Worm (Caenorhabditis elegans) whole organism, late embryonic: Measurements from ENCODE around the gene T14B4.3.
A peak's percentile ranks its signal among the peaks of the same experiment; 100 is the strongest.

Experiments used
- C38D4.7 ChIP-seq: fragments of 200-800 bp; sonication (Bioruptor generic); optimal IDR thresholded peaks from 2 replicates; lab custom pipeline; 2018; ENCODE audit warnings: mild to moderate bottlenecking, missing genetic modification characterization, moderate library complexity, missing compliant biosample characterization
- Y22D7AL.16 ChIP-seq: sonication (generic microtip); optimal IDR thresholded peaks from 2 replicates; lab custom pipeline; 2016; ENCODE audit warnings: missing genetic modification characterization, missing compliant biosample characterization
- ahr-1 ChIP-seq: sonication (generic microtip); optimal IDR thresholded peaks from 2 replicates; lab custom pipeline; 2016; ENCODE audit warnings: missing genetic modification characterization, missing compliant biosample characterization
- ceh-18 ChIP-seq: sonication (generic microtip); optimal IDR thresholded peaks from 2 replicates; lab custom pipeline; 2016; ENCODE audit warnings: missing genetic modification characterization, missing compliant biosample characterization
- ceh-19 ChIP-seq: fragments of 200-800 bp; sonication (Bioruptor generic); optimal IDR thresholded peaks from 2 replicates; lab custom pipeline; 2018; ENCODE audit warnings: mild to moderate bottlenecking, missing genetic modification characterization, missing compliant biosample characterization
- ceh-2 ChIP-seq: sonication (generic microtip); optimal IDR thresholded peaks from 2 replicates; lab custom pipeline; 2016; ENCODE audit warnings: missing genotype, missing genetic modification characterization, missing compliant biosample characterization
- ceh-31 ChIP-seq: sonication (generic microtip); optimal IDR thresholded peaks from 2 replicates; lab custom pipeline; 2016; ENCODE audit warnings: missing genetic modification characterization, missing compliant biosample characterization
- ceh-34 ChIP-seq: sonication (generic microtip); optimal IDR thresholded peaks from 2 replicates; lab custom pipeline; 2016; ENCODE audit warnings: mild to moderate bottlenecking, missing genetic modification characterization, missing compliant biosample characterization
- ceh-48 ChIP-seq: sonication (generic microtip); optimal IDR thresholded peaks from 2 replicates; lab custom pipeline; 2016; ENCODE audit warnings: missing genetic modification characterization, inconsistent platforms, missing compliant biosample characterization
- che-1 ChIP-seq: sonication (generic microtip); optimal IDR thresholded peaks from 2 replicates; lab custom pipeline; 2016; ENCODE audit warnings: mild to moderate bottlenecking, missing genetic modification characterization, missing compliant biosample characterization
- fax-1 ChIP-seq: sonication (generic microtip); optimal IDR thresholded peaks from 2 replicates; lab custom pipeline; 2016; ENCODE audit warnings: missing genotype, missing genetic modification characterization, missing compliant biosample characterization
- fkh-6 ChIP-seq: sonication (generic microtip); optimal IDR thresholded peaks from 2 replicates; lab custom pipeline; 2016; ENCODE audit warnings: missing genetic modification characterization, missing compliant biosample characterization
- hlh-13 ChIP-seq: fragments of 200-800 bp; sonication (Bioruptor generic); optimal IDR thresholded peaks from 2 replicates; lab custom pipeline; 2018; ENCODE audit warnings: mild to moderate bottlenecking, missing genetic modification characterization, missing compliant biosample characterization
- madf-2 ChIP-seq: sonication (generic microtip); optimal IDR thresholded peaks from 2 replicates; lab custom pipeline; 2017; ENCODE audit warnings: missing genetic modification characterization, missing compliant biosample characterization
- nhr-232 ChIP-seq: sonication (generic microtip); optimal IDR thresholded peaks from 2 replicates; lab custom pipeline; 2016; ENCODE audit warnings: missing genetic modification characterization, missing compliant biosample characterization
- odd-2 ChIP-seq: sonication (generic microtip); optimal IDR thresholded peaks from 2 replicates; lab custom pipeline; 2017; ENCODE audit warnings: antibody characterized with exemption, mild to moderate bottlenecking, missing genetic modification characterization, missing compliant biosample characterization
- pax-1 ChIP-seq: fragments of 150-350 bp; optimal IDR thresholded peaks from 2 replicates; lab custom pipeline; 2014; ENCODE audit warnings: missing biosample characterization, missing genetic modification characterization
- pros-1 ChIP-seq: fragments of 150-350 bp; optimal IDR thresholded peaks from 2 replicates; lab custom pipeline; 2014; ENCODE audit warnings: missing biosample characterization, missing genetic modification reagents, missing genetic modification characterization
- rnt-1 ChIP-seq: sonication (generic microtip); optimal IDR thresholded peaks from 2 replicates; lab custom pipeline; 2016; ENCODE audit warnings: missing genetic modification characterization, missing compliant biosample characterization
- sox-2 ChIP-seq: fragments of 200-800 bp; sonication (Bioruptor generic); IDR thresholded peaks from 2 replicates; pipeline ENCODE4 v1.3.6; 2022; ENCODE audit warnings: missing genetic modification reagents, missing genetic modification characterization, missing compliant biosample characterization
- tbx-2 ChIP-seq: sonication (generic microtip); optimal IDR thresholded peaks from 2 replicates; lab custom pipeline; 2016; ENCODE audit warnings: missing genetic modification characterization, missing compliant biosample characterization

Gene T14B4.3

DNA sequence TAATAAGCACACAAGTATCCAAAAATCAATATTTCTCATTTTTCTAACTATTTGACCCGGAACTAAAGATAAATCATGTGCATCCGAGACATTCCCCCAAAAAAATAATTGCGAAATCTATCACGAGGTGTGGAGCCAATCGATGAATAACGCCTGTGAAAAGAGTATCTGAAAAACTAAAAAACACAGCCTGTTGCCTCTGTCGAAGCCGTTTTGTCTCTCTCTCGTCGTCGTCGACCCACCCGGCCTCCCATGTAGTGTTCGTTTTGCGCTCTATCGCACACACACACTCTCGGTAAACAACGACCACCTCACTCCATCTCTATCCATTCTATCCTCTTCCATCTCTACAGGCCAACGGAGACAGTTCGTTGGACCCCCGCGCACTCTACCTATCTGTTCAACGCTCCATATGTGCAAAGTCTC lies 48.0 kb downstream of the T14B4.3 start:
- no peak for TF ChIP-seq pros-1
- TF ChIP-seq ceh-31 (tag; lab: Kevin White, UChicago): peak; percentile 3
- TF ChIP-seq ahr-1 (tag; lab: Kevin White, UChicago): no peak
- no peak for TF ChIP-seq ceh-2
- no peak for TF ChIP-seq nhr-232 (tag; lab: Kevin White, UChicago)
- TF ChIP-seq ceh-48 (tag; lab: Kevin White, UChicago): peak; percentile 29
- peak; percentile 24 for TF ChIP-seq C38D4.7 (GFP tag; lab: Kevin White, UChicago)
- no peak for TF ChIP-seq sox-2 (GFP tag; lab: Robert Waterston, UW)
- TF ChIP-seq madf-2: peak; percentile 2
- TF ChIP-seq fkh-6 (tag; lab: Kevin White, UChicago): no peak
- TF ChIP-seq tbx-2 (tag; lab: Kevin White, UChicago): peak; percentile 32
- peak; percentile 36 for TF ChIP-seq ceh-34 (tag; lab: Kevin White, UChicago)
- TF ChIP-seq che-1: no peak
- TF ChIP-seq Y22D7AL.16 (tag; lab: Kevin White, UChicago): no peak

DNA sequence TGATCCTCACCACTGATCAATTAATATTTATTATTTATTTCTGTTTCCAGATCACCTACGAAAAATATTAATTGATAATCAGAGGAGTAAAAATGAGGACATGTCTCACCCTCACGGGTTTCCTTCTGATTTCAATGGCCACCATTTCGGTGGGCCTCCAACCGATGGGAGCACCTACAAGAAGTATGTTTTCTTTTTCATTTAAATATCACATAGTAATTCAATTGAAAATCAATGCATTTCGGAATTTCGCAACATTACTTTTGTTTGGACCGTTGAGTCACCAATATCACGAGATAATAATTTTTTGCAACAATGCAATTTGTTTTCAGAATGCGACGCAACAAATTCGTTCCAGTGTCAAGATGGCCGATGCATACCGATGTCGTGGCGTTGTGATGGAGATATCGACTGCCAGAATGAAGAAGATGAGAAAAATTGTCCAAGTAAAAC lies 48.7 kb downstream of the T14B4.3 start, which contains the start of gene gldi-2:
TSS of gene gldi-2 (plus strand) at position 51 of the 453 bp plus-strand sequence.
- no peak for TF ChIP-seq ceh-19 (GFP tag; lab: Kevin White, UChicago)
- TF ChIP-seq hlh-13: no peak
- TF ChIP-seq ceh-18 (tag; lab: Kevin White, UChicago): no peak
- TF ChIP-seq rnt-1: no peak
- no peak for TF ChIP-seq fax-1 (tag; lab: Kevin White, UChicago)
- no peak for TF ChIP-seq pros-1
- no peak for TF ChIP-seq odd-2 (tag; lab: Kevin White, UChicago)
- TF ChIP-seq pax-1 (tag; lab: Kevin White, UChicago): no peak
- TF ChIP-seq ceh-34 (tag; lab: Kevin White, UChicago): no peak
- TF ChIP-seq sox-2 (GFP tag; lab: Robert Waterston, UW): no peak
- no peak for TF ChIP-seq nhr-232 (tag; lab: Kevin White, UChicago)
